Fruit fly (Drosophila melanogaster): ENCODE data around the gene Cog7.

Cog7 gene

dm6 chr3R:29893030-29893429, 39.8 kb downstream of the Cog7 start:
- TF ChIP-seq foxo (GFP tag; optimal IDR thresholded peaks at IDR 0.05): no peak
- TF ChIP-seq dsf (GFP tag; optimal IDR thresholded peaks at IDR 0.05; ENCODE audit: borderline replicate concordance): no peak
- TF ChIP-seq Hr83 (GFP tag; optimal IDR thresholded peaks at IDR 0.05; ENCODE audit: poor library complexity, severe bottlenecking): no peak
- TF ChIP-seq tai (GFP tag; optimal IDR thresholded peaks at IDR 0.05): no peak
- TF ChIP-seq sage (GFP tag; optimal IDR thresholded peaks at IDR 0.05): no peak
- no peak for TF ChIP-seq psq (GFP tag; optimal IDR thresholded peaks at IDR 0.05)
- no peak for TF ChIP-seq dl (GFP tag; optimal IDR thresholded peaks at IDR 0.05; ENCODE audit: insufficient read depth in 1 of 2, partially characterized antibody in 2 of 2)
- TF ChIP-seq CG9705 (GFP tag; optimal IDR thresholded peaks at IDR 0.05): no peak
- TF ChIP-seq Myc (optimal IDR thresholded peaks at IDR 0.05): no peak
- TF ChIP-seq Jra (GFP tag; optimal IDR thresholded peaks at IDR 0.05): no peak
- TF ChIP-seq brk (GFP tag; optimal IDR thresholded peaks at IDR 0.05): no peak
- TF ChIP-seq woc (GFP tag; optimal IDR thresholded peaks at IDR 0.05): no peak
- TF ChIP-seq br (GFP tag; optimal IDR thresholded peaks at IDR 0.05): no peak
- no peak for TF ChIP-seq Abd-B (GFP tag; optimal IDR thresholded peaks at IDR 0.05)
- TF ChIP-seq N (GFP tag; optimal IDR thresholded peaks at IDR 0.05): no peak
- no peak for TF ChIP-seq Vsx2 (GFP tag; optimal IDR thresholded peaks at IDR 0.05; ENCODE audit: partially characterized antibody)
- no peak for TF ChIP-seq Dfd (GFP tag; optimal IDR thresholded peaks at IDR 0.05)
- TF ChIP-seq h (GFP tag; optimal IDR thresholded peaks at IDR 0.05): no peak
- TF ChIP-seq Rel (GFP tag; optimal IDR thresholded peaks at IDR 0.05): no peak
- TF ChIP-seq Rel (tag; optimal IDR thresholded peaks at IDR 0.05): no peak
- no peak for TF ChIP-seq usp (GFP tag; optimal IDR thresholded peaks at IDR 0.05)

dm6 chr3R:29891183-29891582, 41.7 kb downstream of the Cog7 start:
- TF ChIP-seq br (GFP tag; optimal IDR thresholded peaks at IDR 0.05) (no peak), h (GFP tag; optimal IDR thresholded peaks at IDR 0.05) (peak; percentile 52), rgr (GFP tag; optimal IDR thresholded peaks at IDR 0.05) (peak; percentile 21), CG32264 (GFP tag; optimal IDR thresholded peaks at IDR 0.05) (no peak), OdsH (GFP tag; optimal IDR thresholded peaks at IDR 0.05) (peak; percentile 13), jim (GFP tag; optimal IDR thresholded peaks at IDR 0.05) (no peak), Dif (GFP tag; optimal IDR thresholded peaks at IDR 0.05; ENCODE audit: partially characterized antibody) (no peak), woc (GFP tag; optimal IDR thresholded peaks at IDR 0.05) (no peak), foxo (GFP tag; optimal IDR thresholded peaks at IDR 0.05) (peak in 1 of 2 experiments; percentile 1), Hnf4 (GFP tag; optimal IDR thresholded peaks at IDR 0.05) (peak; percentile 54), Dfd (GFP tag; optimal IDR thresholded peaks at IDR 0.05) (no peak), Vsx2 (GFP tag; optimal IDR thresholded peaks at IDR 0.05; ENCODE audit: partially characterized antibody) (no peak), Hr83 (GFP tag; optimal IDR thresholded peaks at IDR 0.05; ENCODE audit: poor library complexity, severe bottlenecking) (peak; percentile 88)
